Fruit fly (Drosophila melanogaster) whole organism, embryonic: Measurements from ENCODE around the gene CG9590.
A peak's percentile ranks its signal among the peaks of the same experiment; 100 is the strongest.

Source experiments
- BEAF-32 ChIP-seq: fragments of 200-800 bp; sonication (Bioruptor generic); optimal IDR thresholded peaks from 3 replicates; lab custom pipeline; 2017; ENCODE audit warnings: missing biosample characterization, missing genetic modification characterization, mild to moderate bottlenecking, moderate library complexity, missing genetic modification reagents
- Bteb2 ChIP-seq: fragments of 200-800 bp; sonication (Bioruptor generic); optimal IDR thresholded peaks from 2 replicates; lab custom pipeline; 2016; ENCODE audit warnings: missing biosample characterization, missing genetic modification characterization
- CG1024 ChIP-seq: fragments of 200-800 bp; sonication (Bioruptor generic); IDR thresholded peaks from 2 replicates; pipeline ENCODE4 v1.3.6; 2022; ENCODE audit warnings: missing biosample characterization, missing genetic modification characterization
- CG10267 ChIP-seq: fragments of 200-800 bp; sonication (Bioruptor generic); optimal IDR thresholded peaks from 2 replicates; lab custom pipeline; 2018; ENCODE audit warnings: missing biosample characterization, mild to moderate bottlenecking, missing genetic modification characterization, moderate library complexity
- CG11696 ChIP-seq: fragments of 200-800 bp; sonication (Bioruptor generic); IDR thresholded peaks from 2 replicates; pipeline ENCODE4 v1.3.6; 2022; ENCODE audit warnings: missing biosample characterization, missing genetic modification characterization
- CG11723 ChIP-seq: fragments of 200-800 bp; sonication (Bioruptor generic); optimal IDR thresholded peaks from 2 replicates; lab custom pipeline; 2017; ENCODE audit warnings: missing biosample characterization, mild to moderate bottlenecking, missing genetic modification characterization
- CG12155 ChIP-seq: fragments of 200-800 bp; sonication (Bioruptor generic); optimal IDR thresholded peaks from 3 replicates; lab custom pipeline; 2016; ENCODE audit warnings: missing biosample characterization, missing genetic modification characterization
- CG15514 ChIP-seq: fragments of 200-800 bp; sonication (Bioruptor generic); optimal IDR thresholded peaks from 3 replicates; lab custom pipeline; 2017; ENCODE audit warnings: missing biosample characterization, missing genetic modification characterization, mild to moderate bottlenecking, moderate library complexity, missing genetic modification reagents
- CG18599 ChIP-seq: fragments of 200-800 bp; sonication (Bioruptor generic); optimal IDR thresholded peaks from 3 replicates; lab custom pipeline; 2017; ENCODE audit warnings: missing biosample characterization, missing genetic modification characterization, mild to moderate bottlenecking, moderate library complexity, missing genetic modification reagents
- CG2116 ChIP-seq: fragments of 200-800 bp; sonication (Bioruptor generic); optimal IDR thresholded peaks from 3 replicates; lab custom pipeline; 2018; ENCODE audit warnings: missing biosample characterization, mild to moderate bottlenecking, missing genetic modification characterization
- CG2120 ChIP-seq: fragments of 200-800 bp; sonication (Bioruptor generic); optimal IDR thresholded peaks from 3 replicates; lab custom pipeline; 2016; ENCODE audit warnings: missing biosample characterization, missing genetic modification characterization
- CG30431 ChIP-seq: fragments of 200-800 bp; sonication (Bioruptor generic); optimal IDR thresholded peaks from 2 replicates; lab custom pipeline; 2017; ENCODE audit warnings: missing biosample characterization, missing genetic modification characterization
- CG32767 ChIP-seq: fragments of 200-800 bp; sonication (Bioruptor generic); IDR thresholded peaks from 2 replicates; pipeline ENCODE4 v1.3.6; 2022; ENCODE audit warnings: missing biosample characterization, missing genetic modification characterization
- CG3995 ChIP-seq: fragments of 200-800 bp; sonication (Bioruptor generic); optimal IDR thresholded peaks from 3 replicates; lab custom pipeline; 2016; ENCODE audit warnings: missing biosample characterization, missing genetic modification characterization
- CG4282 ChIP-seq: fragments of 200-800 bp; sonication (Bioruptor generic); optimal IDR thresholded peaks from 2 replicates; lab custom pipeline; 2016; ENCODE audit warnings: missing biosample characterization, missing genetic modification characterization
- CG6689 ChIP-seq: fragments of 200-800 bp; sonication (Bioruptor generic); IDR thresholded peaks from 2 replicates; pipeline ENCODE4 v1.3.6; 2022; ENCODE audit warnings: missing biosample characterization, missing genetic modification characterization
- CG7839 ChIP-seq: fragments of 200-800 bp; sonication (Bioruptor generic); optimal IDR thresholded peaks from 3 replicates; lab custom pipeline; 2018; ENCODE audit warnings: missing biosample characterization, mild to moderate bottlenecking, missing genetic modification characterization, moderate library complexity
- CG9932 ChIP-seq: fragments of 200-800 bp; sonication (Bioruptor generic); IDR thresholded peaks from 2 replicates; pipeline ENCODE4 v1.3.6; 2022; ENCODE audit warnings: missing biosample characterization, missing genetic modification characterization
- CHES-1-like ChIP-seq: fragments of 200-800 bp; sonication (Bioruptor generic); optimal IDR thresholded peaks from 2 replicates; lab custom pipeline; 2016; ENCODE audit warnings: missing biosample characterization, missing genetic modification characterization
- Camta ChIP-seq: fragments of 200-800 bp; sonication (Bioruptor generic); optimal IDR thresholded peaks from 2 replicates; lab custom pipeline; 2016; ENCODE audit warnings: missing biosample characterization, missing genetic modification characterization
- CkIIα-i1 ChIP-seq: fragments of 200-800 bp; sonication (Bioruptor generic); IDR thresholded peaks from 2 replicates; pipeline ENCODE4 v1.3.6; 2022; ENCODE audit warnings: missing biosample characterization, missing genetic modification characterization
- HLH4C ChIP-seq: fragments of 200-800 bp; sonication (Bioruptor generic); IDR thresholded peaks from 3 replicates; pipeline ENCODE4 v1.3.6; 2022; ENCODE audit warnings: missing biosample characterization, missing genetic modification characterization; ENCODE audit not compliant: partially characterized antibody
- HmgD ChIP-seq: fragments of 200-800 bp; sonication (Bioruptor generic); optimal IDR thresholded peaks from 3 replicates; lab custom pipeline; 2016; ENCODE audit warnings: missing biosample characterization, missing genetic modification characterization
- Hsf ChIP-seq: fragments of 200-800 bp; sonication (Bioruptor generic); optimal IDR thresholded peaks from 3 replicates; lab custom pipeline; 2016; ENCODE audit warnings: missing biosample characterization, missing genetic modification characterization
- MTF-1 ChIP-seq: fragments of 200-800 bp; sonication (Bioruptor generic); optimal IDR thresholded peaks from 2 replicates; lab custom pipeline; 2018; ENCODE audit warnings: missing biosample characterization, mild to moderate bottlenecking, missing genetic modification characterization, borderline replicate concordance
- NFAT ChIP-seq: fragments of 200-800 bp; sonication (Bioruptor generic); IDR thresholded peaks from 2 replicates; pipeline ENCODE4 v1.3.6; 2022; ENCODE audit warnings: missing biosample characterization, missing genetic modification characterization
- Ravus ChIP-seq: fragments of 200-800 bp; sonication (Bioruptor generic); IDR thresholded peaks from 2 replicates; pipeline ENCODE4 v1.3.6; 2022; ENCODE audit warnings: missing biosample characterization, missing genetic modification characterization
- Side ChIP-seq: fragments of 200-800 bp; sonication (Bioruptor generic); optimal IDR thresholded peaks from 2 replicates; lab custom pipeline; 2016; ENCODE audit warnings: missing biosample characterization, missing genetic modification characterization
- ap ChIP-seq: fragments of 200-800 bp; sonication (Bioruptor generic); IDR thresholded peaks from 2 replicates; pipeline ENCODE4 v1.3.6; 2022; ENCODE audit warnings: missing biosample characterization, missing genetic modification characterization
- ato ChIP-seq: fragments of 200-800 bp; sonication (Bioruptor generic); IDR thresholded peaks from 2 replicates; pipeline ENCODE4 v1.3.6; 2022; ENCODE audit warnings: missing biosample characterization, missing genetic modification characterization; ENCODE audit not compliant: partially characterized antibody
- az2 ChIP-seq: fragments of 200-800 bp; sonication (Bioruptor generic); optimal IDR thresholded peaks from 3 replicates; lab custom pipeline; 2016; ENCODE audit warnings: missing biosample characterization, missing genetic modification characterization
- bcd ChIP-seq: fragments of 200-800 bp; sonication (Bioruptor generic); optimal IDR thresholded peaks from 2 replicates; lab custom pipeline; 2017; ENCODE audit warnings: missing biosample characterization, mild to moderate bottlenecking, missing genetic modification characterization
- cas ChIP-seq: fragments of 200-800 bp; sonication (Bioruptor generic); IDR thresholded peaks from 2 replicates; pipeline ENCODE4 v1.3.6; 2022; ENCODE audit warnings: missing biosample characterization, missing genetic modification characterization
- chn ChIP-seq: fragments of 200-800 bp; sonication (Bioruptor generic); optimal IDR thresholded peaks from 2 replicates; lab custom pipeline; 2016; ENCODE audit warnings: missing biosample characterization, missing genetic modification characterization
- cwo ChIP-seq: fragments of 200-800 bp; sonication (Bioruptor generic); optimal IDR thresholded peaks from 3 replicates; lab custom pipeline; 2017; ENCODE audit warnings: missing biosample characterization, missing genetic modification characterization, mild to moderate bottlenecking, moderate library complexity, missing genetic modification reagents
- dati ChIP-seq: fragments of 200-800 bp; sonication (Bioruptor generic); IDR thresholded peaks from 2 replicates; pipeline ENCODE4 v1.3.6; 2022; ENCODE audit warnings: missing biosample characterization, missing genetic modification characterization
- grn ChIP-seq: fragments of 200-800 bp; sonication (Bioruptor generic); optimal IDR thresholded peaks from 3 replicates; lab custom pipeline; 2017; ENCODE audit warnings: missing biosample characterization, missing genetic modification characterization
- gt ChIP-seq: fragments of 200-800 bp; sonication (Bioruptor generic); IDR thresholded peaks from 2 replicates; pipeline ENCODE4 v1.3.6; 2022; ENCODE audit warnings: missing biosample characterization, missing genetic modification characterization
- hb ChIP-seq: fragments of 200-800 bp; sonication (Bioruptor generic); IDR thresholded peaks from 3 replicates; pipeline ENCODE4 v1.3.6; 2022; ENCODE audit warnings: missing biosample characterization, missing genetic modification characterization; ENCODE audit not compliant: partially characterized antibody
- hth ChIP-seq: fragments of >200 bp; optimal IDR thresholded peaks from 2 replicates; lab custom pipeline; 2017; ENCODE audit warnings: inconsistent platforms
- insv ChIP-seq, 2 experiments: fragments of 200-800 bp; sonication (Bioruptor generic); optimal IDR thresholded peaks; 3 replicates each; lab custom pipeline; 2016 to 2018; ENCODE audit warnings: missing biosample characterization in 2 of 2, missing genetic modification characterization in 2 of 2
- inv ChIP-seq: fragments of 200-800 bp; sonication (Bioruptor generic); IDR thresholded peaks from 2 replicates; pipeline ENCODE4 v1.3.6; 2022; ENCODE audit warnings: missing biosample characterization, missing genetic modification characterization; ENCODE audit not compliant: partially characterized antibody
- ken ChIP-seq: fragments of 200-800 bp; sonication (Bioruptor generic); IDR thresholded peaks from 3 replicates; pipeline ENCODE4 v1.3.6; 2022; ENCODE audit warnings: missing biosample characterization, missing genetic modification characterization
- p53 ChIP-seq: fragments of 200-800 bp; sonication (Bioruptor generic); optimal IDR thresholded peaks from 2 replicates; lab custom pipeline; 2016; ENCODE audit warnings: missing biosample characterization, missing genetic modification characterization
- pita ChIP-seq: fragments of 200-800 bp; sonication (Bioruptor generic); optimal IDR thresholded peaks from 2 replicates; lab custom pipeline; 2017; ENCODE audit warnings: missing biosample characterization, mild to moderate bottlenecking, missing genetic modification characterization
- psq ChIP-seq: fragments of 200-800 bp; sonication (Bioruptor generic); optimal IDR thresholded peaks from 2 replicates; lab custom pipeline; 2017; ENCODE audit warnings: missing biosample characterization, missing genetic modification characterization
- repo ChIP-seq: fragments of 200-800 bp; sonication (Bioruptor generic); optimal IDR thresholded peaks from 2 replicates; lab custom pipeline; 2016; ENCODE audit warnings: missing biosample characterization, missing genetic modification characterization
- ssp ChIP-seq: fragments of 200-800 bp; sonication (Bioruptor generic); IDR thresholded peaks from 2 replicates; pipeline ENCODE4 v1.3.6; 2022; ENCODE audit warnings: missing biosample characterization, missing genetic modification characterization
- stwl ChIP-seq: fragments of 200-800 bp; sonication (Bioruptor generic); optimal IDR thresholded peaks from 3 replicates; lab custom pipeline; 2018; ENCODE audit warnings: missing biosample characterization, mild to moderate bottlenecking, missing genetic modification characterization, moderate library complexity
- tgo ChIP-seq: fragments of 200-800 bp; sonication (Bioruptor generic); IDR thresholded peaks from 3 replicates; pipeline ENCODE4 v1.3.6; 2022; ENCODE audit warnings: missing biosample characterization, missing genetic modification characterization
- usp ChIP-seq: fragments of >200 bp; optimal IDR thresholded peaks from 2 replicates; lab custom pipeline; 2017; ENCODE audit warnings: missing biosample characterization, missing genetic modification characterization
- zen2 ChIP-seq: fragments of 200-800 bp; sonication (Bioruptor generic); IDR thresholded peaks from 3 replicates; pipeline ENCODE4 v1.3.6; 2022; ENCODE audit warnings: missing biosample characterization, missing genetic modification characterization; ENCODE audit not compliant: partially characterized antibody

The CG9590 gene

DNA sequence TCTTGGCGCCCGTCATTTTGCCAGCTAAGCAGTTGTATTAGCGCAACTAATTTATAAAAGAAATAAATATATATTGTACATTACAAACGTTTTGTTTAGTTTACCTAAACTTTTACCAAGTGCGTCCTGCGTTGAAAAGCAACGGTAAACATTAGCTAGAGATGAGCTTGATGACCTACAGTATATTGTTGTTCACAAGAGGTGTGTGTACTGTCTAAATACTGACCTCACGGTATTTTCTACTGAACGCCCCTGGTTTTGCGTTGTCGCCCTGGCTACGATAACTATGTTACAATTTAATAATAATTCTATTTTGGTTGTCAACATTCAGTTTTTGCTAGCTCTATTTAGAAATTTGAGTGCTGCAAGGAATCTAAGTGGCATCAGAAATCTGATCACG, 5.9 kb downstream of the CG9590 start, which contains the start of gene Acyp2 (continued):
- TF ChIP-seq cas (GFP tag; lab: Robert Waterston, UW) (no peak), CG10267 (tag; lab: Kevin White, UChicago) (peak; percentile 44), gt (GFP tag; lab: Robert Waterston, UW) (no peak), CG32767 (GFP tag; lab: Robert Waterston, UW) (no peak), ssp (GFP tag; lab: Robert Waterston, UW) (no peak), CG2116 (GFP tag; lab: Kevin White, UChicago) (peak; percentile 41), az2 (GFP tag; lab: Kevin White, UChicago) (no peak), usp (no peak), grn (no peak), hb (GFP tag; lab: Robert Waterston, UW) (no peak), repo (GFP tag; lab: Kevin White, UChicago) (no peak), Bteb2 (peak; percentile 21), CG6689 (GFP tag; lab: Robert Waterston, UW) (no peak), CG2120 (GFP tag; lab: Kevin White, UChicago) (peak; percentile 62), CG12155 (peak; percentile 50), CG18599 (no peak), inv (GFP tag; lab: Robert Waterston, UW) (peak; percentile 31; the same call in 1 of the 2 replicates), HmgD (GFP tag; lab: Kevin White, UChicago) (peak; percentile 35), Ravus (GFP tag; lab: Robert Waterston, UW) (no peak), insv (GFP tag; optimal IDR thresholded peaks at IDR 0.05; lab: Kevin White, UChicago) (no peak), Side (peak; percentile 12), CG15514 (GFP tag; lab: Kevin White, UChicago) (peak; percentile 76), CG11723 (GFP tag; lab: Kevin White, UChicago) (no peak), bcd (GFP tag; lab: Kevin White, UChicago) (no peak), MTF-1 (GFP tag; lab: Kevin White, UChicago) (no peak), CG30431 (GFP tag; lab: Kevin White, UChicago) (no peak), CG7839 (no peak), ap (GFP tag; lab: Robert Waterston, UW) (no peak), pita (GFP tag; lab: Kevin White, UChicago) (peak; percentile 56), Hsf (GFP tag; lab: Kevin White, UChicago) (peak; percentile 28), hth (lab: Kevin White, UChicago) (no peak), ato (GFP tag; lab: Robert Waterston, UW) (no peak; the same call in 1 of the 2 replicates), HLH4C (GFP tag; lab: Robert Waterston, UW) (0 out of 3 replicates have a peak, but pooled peaks have one; percentile 15), CkIIα-i1 (GFP tag; lab: Robert Waterston, UW) (no peak), BEAF-32 (GFP tag; lab: Kevin White, UChicago) (peak; percentile 71), p53 (GFP tag; lab: Kevin White, UChicago) (no peak), tgo (GFP tag; lab: Robert Waterston, UW) (no peak; the same call in 2 of the 3 replicates), psq (GFP tag; lab: Kevin White, UChicago) (no peak), CG9932 (GFP tag; lab: Robert Waterston, UW) (peak; percentile 70), NFAT (GFP tag; lab: Robert Waterston, UW) (no peak; the same call in 1 of the 2 replicates), CG1024 (GFP tag; lab: Robert Waterston, UW) (no peak), cwo (GFP tag; lab: Kevin White, UChicago) (no peak), CG3995 (GFP tag; lab: Kevin White, UChicago) (no peak), stwl (peak; percentile 79), zen2 (GFP tag; lab: Robert Waterston, UW) (no peak), ken (no peak), CG4282 (GFP tag; lab: Kevin White, UChicago) (no peak), CG11696 (GFP tag; lab: Robert Waterston, UW) (no peak), chn (GFP tag; lab: Kevin White, UChicago) (no peak), dati (no peak), CHES-1-like (peak; percentile 0), Camta (GFP tag; lab: Kevin White, UChicago) (no peak)
